Worm (Caenorhabditis elegans): ENCODE results near the gene ceh-92.

DNA sequence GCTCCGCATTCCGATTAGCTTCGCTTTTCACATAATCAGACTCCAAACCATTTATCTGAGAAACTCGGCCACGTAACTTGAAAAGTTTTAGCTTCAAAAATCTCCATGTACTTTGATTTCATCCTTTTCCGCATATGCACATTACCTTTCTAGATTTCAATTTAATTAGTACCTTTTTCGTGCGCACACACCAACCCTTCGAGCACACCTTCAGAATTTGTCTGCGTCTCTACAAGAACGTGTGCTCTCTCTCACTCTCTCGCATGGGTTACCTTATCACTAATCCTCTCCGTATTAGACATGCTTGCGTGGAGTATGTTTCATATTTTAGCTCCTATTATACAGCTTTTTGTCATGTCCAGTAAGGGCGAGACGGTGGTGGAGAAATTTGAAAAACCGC is 28.2 kb downstream of the ceh-92 start, which contains the start of gene Y66D12A.30:
- TF ChIP-seq ztf-29 (GFP tag; IDR thresholded peaks at IDR 0.05) (no peak), cog-1 (tag; optimal IDR thresholded peaks at IDR 0.05) (no peak), ztf-23 (GFP tag; IDR thresholded peaks at IDR 0.05) (no peak), T22C8.4 (GFP tag; IDR thresholded peaks at IDR 0.05) (no peak), flt-1 (GFP tag; IDR thresholded peaks at IDR 0.05) (no peak), tab-1 (GFP tag; IDR thresholded peaks at IDR 0.05) (no peak), klf-2 (GFP tag; conservative IDR thresholded peaks at IDR 0.05) (no peak)
